Worm (Caenorhabditis elegans) whole organism, early embryonic: ENCODE measurements around the gene ebp-1.

Experiments used
- B0310.2 ChIP-seq: sonication (generic microtip); optimal IDR thresholded peaks from 2 replicates; lab custom pipeline; 2016; ENCODE audit warnings: mild to moderate bottlenecking, missing genetic modification characterization, missing compliant biosample characterization
- ama-1 ChIP-seq: fragments of 150-350 bp; optimal IDR thresholded peaks from 2 replicates; lab custom pipeline; 2014
- flt-1 ChIP-seq: fragments of 200-800 bp; sonication (Bioruptor generic); IDR thresholded peaks from 2 replicates; pipeline ENCODE4 v1.3.6; 2022; ENCODE audit warnings: missing genetic modification characterization, missing compliant biosample characterization
- hnd-1 ChIP-seq: sonication (generic microtip); optimal IDR thresholded peaks from 2 replicates; lab custom pipeline; 2016; ENCODE audit warnings: missing genetic modification characterization, missing compliant biosample characterization
- pes-1 ChIP-seq: fragments of 200-800 bp; sonication (Bioruptor generic); IDR thresholded peaks from 2 replicates; pipeline ENCODE4 v1.3.6; 2022; ENCODE audit warnings: missing genetic modification reagents, missing genetic modification characterization, missing compliant biosample characterization
- scrt-1 ChIP-seq: fragments of 200-800 bp; sonication (Bioruptor generic); IDR thresholded peaks from 2 replicates; pipeline ENCODE4 v1.3.6; 2022; ENCODE audit warnings: missing genetic modification characterization, missing compliant biosample characterization
- tra-4 ChIP-seq: sonication (generic microtip); optimal IDR thresholded peaks from 2 replicates; lab custom pipeline; 2017; ENCODE audit warnings: missing genetic modification characterization, missing compliant biosample characterization

DNA sequence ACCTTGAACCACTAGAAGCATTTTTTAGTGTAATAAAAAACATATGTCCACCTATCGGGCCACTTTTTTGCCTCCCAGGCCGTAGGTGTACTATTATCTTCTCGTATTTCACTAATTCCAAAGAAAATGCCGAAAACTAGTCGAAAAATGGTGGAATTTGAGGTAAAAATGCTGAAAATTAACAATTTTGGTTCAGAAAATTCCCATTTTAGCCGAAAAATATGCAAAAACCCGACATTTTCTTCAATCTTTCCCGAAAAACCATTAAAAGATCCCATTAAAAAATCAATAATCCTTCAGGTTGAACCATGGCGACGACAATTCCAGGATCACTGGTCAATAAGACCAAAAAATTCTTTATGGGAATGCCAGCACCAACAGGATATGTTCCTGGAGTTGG is 21.2 kb upstream of the ebp-1 start, which contains the start of gene prp-6:
- no peak for TF ChIP-seq scrt-1 (GFP tag; lab: Robert Waterston, UW)
- TF ChIP-seq ama-1 (lab: Kevin White, UChicago): no peak
- TF ChIP-seq hnd-1 (tag; lab: Kevin White, UChicago): no peak
- no peak for TF ChIP-seq tra-4 (tag; lab: Kevin White, UChicago)
- no peak for TF ChIP-seq pes-1 (GFP tag; lab: Robert Waterston, UW)
- TF ChIP-seq B0310.2 (tag; lab: Kevin White, UChicago): no peak
- no peak for TF ChIP-seq flt-1
